Worm (Caenorhabditis elegans): ENCODE data around the gene Y62E10A.20.

- TF ChIP-seq madf-3 (GFP tag; IDR thresholded peaks at IDR 0.05), result no peak
- TF ChIP-seq mes-4 (tag; optimal IDR thresholded peaks at IDR 0.05), result no peak
- TF ChIP-seq ama-1 (optimal IDR thresholded peaks at IDR 0.05), result no peak
- no peak for TF ChIP-seq ama-1 (GFP tag; optimal IDR thresholded peaks at IDR 0.05)
- TF ChIP-seq pha-4 (tag; optimal IDR thresholded peaks at IDR 0.05), result no peak
- TF ChIP-seq ztf-22 (GFP tag; optimal IDR thresholded peaks at IDR 0.05), result no peak
- no peak for TF ChIP-seq Y79H2A.3 (GFP tag; conservative IDR thresholded peaks at IDR 0.05)
- TF ChIP-seq unc-62 (GFP tag; optimal IDR thresholded peaks at IDR 0.05), result no peak
- no peak for TF ChIP-seq snpc-4 (GFP tag; optimal IDR thresholded peaks at IDR 0.05)
- no peak for TF ChIP-seq snpc-4 (tag; optimal IDR thresholded peaks at IDR 0.05)
- no peak for TF ChIP-seq dpl-1 (GFP tag; optimal IDR thresholded peaks at IDR 0.05)
- no peak for TF ChIP-seq egrh-3 (GFP tag; IDR thresholded peaks at IDR 0.05)
Measured at ce11 chrIV:13364869-13365268, 21.0 kb downstream of the Y62E10A.20 start, which contains the start of gene srsx-25.

Measured in whole organism, young adult.